Worm (Caenorhabditis elegans): Measurements from ENCODE around the gene ZK742.7.

Gene ZK742.7

DNA sequence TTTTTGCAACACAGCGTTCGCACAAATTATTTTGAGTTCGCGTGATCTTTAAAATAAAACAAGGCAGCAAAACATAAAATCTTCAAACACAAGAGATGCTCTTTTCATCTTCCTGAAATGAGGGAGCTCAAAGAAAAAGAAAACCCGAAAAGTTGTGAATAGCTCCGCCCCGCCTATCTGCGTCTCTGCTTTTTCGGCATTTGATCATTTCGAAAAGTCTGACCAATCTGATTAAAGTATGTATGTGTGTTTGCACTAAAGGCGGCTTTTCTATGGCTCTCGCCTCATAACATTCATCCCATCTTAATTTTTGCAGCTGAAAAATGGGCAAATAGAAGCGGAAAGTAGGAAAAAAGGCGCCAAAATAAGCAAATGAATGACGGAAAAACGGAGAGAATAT lies 21.4 kb downstream of the ZK742.7 start:
- no peak for TF ChIP-seq atf-7 (tag; optimal IDR thresholded peaks at IDR 0.05)
- TF ChIP-seq attf-5 (GFP tag; optimal IDR thresholded peaks at IDR 0.05) = no peak
- TF ChIP-seq pbrm-1 (GFP tag; IDR thresholded peaks at IDR 0.05) = no peak
- no peak for TF ChIP-seq Y79H2A.3 (GFP tag; conservative IDR thresholded peaks at IDR 0.05)
- TF ChIP-seq dox-1 (GFP tag; IDR thresholded peaks at IDR 0.05) = no peak
- TF ChIP-seq lin-40 (tag; optimal IDR thresholded peaks at IDR 0.05) = no peak
- no peak for TF ChIP-seq ceh-40 (GFP tag; IDR thresholded peaks at IDR 0.05)
- TF ChIP-seq nhr-80 (tag; optimal IDR thresholded peaks at IDR 0.05) = no peak
- TF ChIP-seq C17E4.6 (GFP tag; IDR thresholded peaks at IDR 0.05) = no peak
- TF ChIP-seq C06A6.2 (GFP tag; conservative IDR thresholded peaks at IDR 0.05) = no peak
- TF ChIP-seq lag-1 (GFP tag; IDR thresholded peaks at IDR 0.05) = no peak
- TF ChIP-seq ztf-25 (GFP tag; IDR thresholded peaks at IDR 0.05) = no peak
- TF ChIP-seq rcor-1 (GFP tag; IDR thresholded peaks at IDR 0.05) = no peak
- no peak for TF ChIP-seq hlh-12 (tag; optimal IDR thresholded peaks at IDR 0.05)
- TF ChIP-seq B0035.1 (tag; optimal IDR thresholded peaks at IDR 0.05) = no peak
- TF ChIP-seq madf-3 (GFP tag; IDR thresholded peaks at IDR 0.05) = no peak

DNA sequence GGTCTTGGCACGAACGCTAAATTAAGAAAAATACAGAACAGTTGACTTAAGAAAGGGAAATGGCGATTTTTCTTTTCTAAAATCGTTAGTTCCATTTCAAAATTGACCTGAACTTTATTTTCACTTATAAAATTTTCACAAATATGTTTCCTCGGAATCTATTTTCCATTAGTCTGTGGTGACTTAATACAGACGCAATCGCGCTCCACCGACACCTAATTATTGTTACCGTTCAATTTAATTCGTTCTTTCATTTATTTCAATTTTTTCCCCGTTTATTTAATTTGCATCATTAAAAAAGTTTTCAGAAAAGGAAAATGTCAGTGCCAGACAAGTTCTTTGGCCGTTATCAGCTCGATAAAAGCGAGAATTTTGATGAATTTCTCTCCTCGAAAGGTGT lies 22.1 kb downstream of the ZK742.7 start, which contains the start of gene lbp-4:
lbp-4 (plus strand) TSS at position 309 of the 400 bp plus-strand sequence.
- TF ChIP-seq xnd-1 (tag; optimal IDR thresholded peaks at IDR 0.05) = no peak
- no peak for TF ChIP-seq efl-1 (GFP tag; optimal IDR thresholded peaks at IDR 0.05)
- TF ChIP-seq attf-5 (GFP tag; optimal IDR thresholded peaks at IDR 0.05) = peak; percentile 55
- TF ChIP-seq hsf-1 (GFP tag; IDR thresholded peaks at IDR 0.05) = no peak
- TF ChIP-seq egrh-3 (GFP tag; IDR thresholded peaks at IDR 0.05) = no peak
- TF ChIP-seq zim-3 (tag; optimal IDR thresholded peaks at IDR 0.05) = no peak
- TF ChIP-seq rec-8 (tag; optimal IDR thresholded peaks at IDR 0.05) = no peak
- TF ChIP-seq ceh-58 (GFP tag; IDR thresholded peaks at IDR 0.05) = no peak
- no peak for TF ChIP-seq fkh-3 (tag; optimal IDR thresholded peaks at IDR 0.05)
- TF ChIP-seq ets-4 (GFP tag; optimal IDR thresholded peaks at IDR 0.05) = no peak
- TF ChIP-seq snpc-3.4 (tag; optimal IDR thresholded peaks at IDR 0.05) = no peak
- no peak for TF ChIP-seq nhr-27 (tag; optimal IDR thresholded peaks at IDR 0.05)
- TF ChIP-seq Y53F4B.3 (GFP tag; IDR thresholded peaks at IDR 0.05) = no peak
- no peak for TF ChIP-seq ztf-28 (GFP tag; IDR thresholded peaks at IDR 0.05)
- TF ChIP-seq hlh-26 (GFP tag; conservative IDR thresholded peaks at IDR 0.05) = no peak
- TF ChIP-seq Y53G8AR.9 (GFP tag; conservative IDR thresholded peaks at IDR 0.05) = no peak
- no peak for TF ChIP-seq F22D6.2 (tag; optimal IDR thresholded peaks at IDR 0.05)
- peak; percentile 65; the same call in 1 of the 2 replicates for TF ChIP-seq mcd-1 (GFP tag; IDR thresholded peaks at IDR 0.05)
- TF ChIP-seq die-1 (tag; optimal IDR thresholded peaks at IDR 0.05) = no peak
- peak; percentile 92 for TF ChIP-seq ceh-100 (GFP tag; IDR thresholded peaks at IDR 0.05)
- no peak for TF ChIP-seq athp-1 (tag; optimal IDR thresholded peaks at IDR 0.05)
- no peak for TF ChIP-seq nhr-90 (tag; optimal IDR thresholded peaks at IDR 0.05)
- TF ChIP-seq ceh-40 (GFP tag; IDR thresholded peaks at IDR 0.05) = no peak
- peak; percentile 30 for TF ChIP-seq lsl-1 (GFP tag; optimal IDR thresholded peaks at IDR 0.05)
- TF ChIP-seq D2030.7 (GFP tag; IDR thresholded peaks at IDR 0.05) = no peak
- TF ChIP-seq B0035.1 (tag; optimal IDR thresholded peaks at IDR 0.05) = no peak
- TF ChIP-seq ama-1 (optimal IDR thresholded peaks at IDR 0.05) = no peak
- TF ChIP-seq ama-1 (GFP tag; optimal IDR thresholded peaks at IDR 0.05) = no peak
- TF ChIP-seq madf-8 (GFP tag; conservative IDR thresholded peaks at IDR 0.05) = no peak
- no peak for TF ChIP-seq attf-3 (GFP tag; conservative IDR thresholded peaks at IDR 0.05)
- TF ChIP-seq lsy-27 (tag; optimal IDR thresholded peaks at IDR 0.05; ENCODE audit: borderline replicate concordance, insufficient read depth) = no peak
- no peak for TF ChIP-seq F33H1.4 (GFP tag; IDR thresholded peaks at IDR 0.05)
- peak; percentile 24 for TF ChIP-seq ZK185.1 (tag; optimal IDR thresholded peaks at IDR 0.05; ENCODE audit: poor library complexity, severe bottlenecking)
- TF ChIP-seq nfyb-1 (GFP tag; IDR thresholded peaks at IDR 0.05) = no peak
- no peak for TF ChIP-seq F52B5.7 (tag; optimal IDR thresholded peaks at IDR 0.05)
- TF ChIP-seq nhr-80 (tag; optimal IDR thresholded peaks at IDR 0.05) = peak; percentile 74
- peak; percentile 15 for TF ChIP-seq ceh-27 (GFP tag; optimal IDR thresholded peaks at IDR 0.05)
- no peak for TF ChIP-seq rcor-1 (GFP tag; IDR thresholded peaks at IDR 0.05)
